Worm (Caenorhabditis elegans) whole organism, L2 larva: Measurements from ENCODE around the gene W06E11.1.

Experiments used
- C34F6.9 ChIP-seq: fragments of 150-350 bp; optimal IDR thresholded peaks from 2 replicates; lab custom pipeline; 2014; ENCODE audit warnings: missing biosample characterization, missing genetic modification characterization
- F13H6.1 ChIP-seq: sonication (generic microtip); optimal IDR thresholded peaks from 2 replicates; lab custom pipeline; 2016; ENCODE audit warnings: missing genetic modification characterization, missing compliant biosample characterization
- Y55F3AM.14 ChIP-seq: fragments of 200-800 bp; sonication (Bioruptor generic); optimal IDR thresholded peaks from 2 replicates; lab custom pipeline; 2018; ENCODE audit warnings: mild to moderate bottlenecking, missing genetic modification characterization, missing compliant biosample characterization
- ZK546.5 ChIP-seq: sonication (generic microtip); optimal IDR thresholded peaks from 2 replicates; lab custom pipeline; 2017; ENCODE audit warnings: missing biosample characterization, missing genetic modification characterization
- alr-1 ChIP-seq: fragments of 150-350 bp; optimal IDR thresholded peaks from 2 replicates; lab custom pipeline; 2014; ENCODE audit warnings: missing biosample characterization, missing genetic modification characterization
- ama-1 ChIP-seq: fragments of 150-350 bp; optimal IDR thresholded peaks from 2 replicates; lab custom pipeline; 2018; ENCODE audit warnings: inconsistent platforms
- blmp-1 ChIP-seq: sonication (generic microtip); optimal IDR thresholded peaks from 2 replicates; lab custom pipeline; 2017; ENCODE audit warnings: missing genetic modification characterization, mild to moderate bottlenecking, missing compliant biosample characterization, antibody characterized with exemption, moderate library complexity; ENCODE audit not compliant: insufficient read depth
- ceh-16 ChIP-seq: fragments of 150-350 bp; optimal IDR thresholded peaks from 2 replicates; lab custom pipeline; 2014; ENCODE audit warnings: missing biosample characterization, missing genetic modification characterization
- crh-2 ChIP-seq: sonication (generic microtip); optimal IDR thresholded peaks from 2 replicates; lab custom pipeline; 2017; ENCODE audit warnings: missing biosample characterization, missing genetic modification characterization
- dmd-4 ChIP-seq: sonication (generic microtip); optimal IDR thresholded peaks from 2 replicates; lab custom pipeline; 2017; ENCODE audit warnings: missing biosample characterization, missing genetic modification characterization
- fos-1 ChIP-seq: fragments of 150-350 bp; optimal IDR thresholded peaks from 2 replicates; lab custom pipeline; 2014; ENCODE audit warnings: missing biosample characterization, missing genetic modification characterization
- gmeb-1 ChIP-seq: fragments of 150-350 bp; optimal IDR thresholded peaks from 2 replicates; lab custom pipeline; 2014; ENCODE audit warnings: missing biosample characterization, missing genetic modification characterization
- lsy-2 ChIP-seq, 2 experiments: fragments of 150-350 bp in 1 of 2; sonication (generic microtip) in 1 of 2; optimal IDR thresholded peaks; 2 replicates each; lab custom pipeline; 2014 to 2017; ENCODE audit warnings: missing biosample characterization in 2 of 2, missing genetic modification characterization in 2 of 2
- mab-5 ChIP-seq: fragments of 150-350 bp; optimal IDR thresholded peaks from 2 replicates; lab custom pipeline; 2014; ENCODE audit warnings: missing biosample characterization, missing genetic modification characterization
- mbf-1 ChIP-seq: sonication (generic microtip); optimal IDR thresholded peaks from 2 replicates; lab custom pipeline; 2017; ENCODE audit warnings: missing biosample characterization, missing genetic modification characterization
- mdl-1 ChIP-seq, 2 experiments: fragments of 150-350 bp in 1 of 2; sonication (generic microtip) in 1 of 2; optimal IDR thresholded peaks; 2 replicates each; lab custom pipeline; 2017; ENCODE audit warnings: missing biosample characterization in 2 of 2, missing genetic modification characterization in 2 of 2
- nhr-11 ChIP-seq: fragments of 150-350 bp; optimal IDR thresholded peaks from 2 replicates; lab custom pipeline; 2014; ENCODE audit warnings: missing biosample characterization, missing genetic modification characterization
- nhr-12 ChIP-seq: fragments of 150-350 bp; optimal IDR thresholded peaks from 2 replicates; lab custom pipeline; 2014; ENCODE audit warnings: missing biosample characterization, missing genetic modification characterization
- nhr-129 ChIP-seq: fragments of 150-350 bp; optimal IDR thresholded peaks from 2 replicates; lab custom pipeline; 2014; ENCODE audit warnings: missing biosample characterization, missing genetic modification characterization
- nhr-23 ChIP-seq: fragments of 150-350 bp; optimal IDR thresholded peaks from 2 replicates; lab custom pipeline; 2014; ENCODE audit warnings: missing biosample characterization, missing genetic modification reagents, missing genetic modification characterization
- nhr-25 ChIP-seq: fragments of 150-350 bp; sonication (generic microtip); optimal IDR thresholded peaks from 3 replicates; lab custom pipeline; 2014; ENCODE audit warnings: missing biosample characterization, missing genetic modification characterization
- nhr-77 ChIP-seq: fragments of 150-350 bp; optimal IDR thresholded peaks from 2 replicates; lab custom pipeline; 2014; ENCODE audit warnings: missing biosample characterization, missing genetic modification characterization
- sem-4 ChIP-seq: fragments of 150-350 bp; optimal IDR thresholded peaks from 2 replicates; lab custom pipeline; 2014; ENCODE audit warnings: missing biosample characterization, missing genetic modification reagents, missing genetic modification characterization
- sma-3 ChIP-seq: sonication (generic microtip); optimal IDR thresholded peaks from 2 replicates; lab custom pipeline; 2016; ENCODE audit warnings: missing genetic modification reagents, missing genetic modification characterization, missing compliant biosample characterization
- sma-9 ChIP-seq, 2 experiments: fragments of 150-350 bp in 1 of 2; sonication (generic microtip) in 1 of 2; optimal IDR thresholded peaks; 2 replicates each; lab custom pipeline; 2014 to 2016; ENCODE audit warnings: missing genetic modification characterization in 2 of 2, mild to moderate bottlenecking in 1 of 2, missing biosample characterization in 1 of 2, missing compliant biosample characterization in 1 of 2, missing genetic modification reagents in 1 of 2, moderate library complexity in 1 of 2
- snpc-4 ChIP-seq: fragments of 150-350 bp; optimal IDR thresholded peaks from 2 replicates; lab custom pipeline; 2014; ENCODE audit warnings: missing biosample characterization, missing genetic modification characterization
- unc-62 ChIP-seq: fragments of 150-350 bp; optimal IDR thresholded peaks from 2 replicates; lab custom pipeline; 2014; ENCODE audit warnings: missing biosample characterization, missing genetic modification reagents, missing genetic modification characterization
- ztf-11 ChIP-seq: sonication (generic microtip); optimal IDR thresholded peaks from 2 replicates; lab custom pipeline; 2017; ENCODE audit warnings: missing biosample characterization, missing genetic modification characterization
- ztf-4 ChIP-seq: fragments of 150-350 bp; optimal IDR thresholded peaks from 2 replicates; lab custom pipeline; 2014; ENCODE audit warnings: missing biosample characterization, missing genetic modification characterization

The W06E11.1 gene

ce11 chrIII:644660-645059 lies 2.8 kb downstream of the W06E11.1 start:
- TF ChIP-seq lsy-2 (tag; optimal IDR thresholded peaks at IDR 0.05; lab: Kevin White, UChicago) (no peak), sem-4 (tag; lab: Kevin White, UChicago) (no peak), mab-5 (tag; lab: Kevin White, UChicago) (no peak), ZK546.5 (no peak)

- no peak for TF ChIP-seq Y55F3AM.14
- no peak for TF ChIP-seq alr-1 (tag; lab: Kevin White, UChicago)
- TF ChIP-seq dmd-4 = no peak
- TF ChIP-seq unc-62 = no peak
- TF ChIP-seq nhr-11 (tag; lab: Kevin White, UChicago) = no peak
Observed at ce11 chrIII:646454-646853, 4.6 kb downstream of the W06E11.1 start, which contains the start of gene orai-1. Gene orai-1, plus strand, starts transcription at chrIII:646754.

DNA sequence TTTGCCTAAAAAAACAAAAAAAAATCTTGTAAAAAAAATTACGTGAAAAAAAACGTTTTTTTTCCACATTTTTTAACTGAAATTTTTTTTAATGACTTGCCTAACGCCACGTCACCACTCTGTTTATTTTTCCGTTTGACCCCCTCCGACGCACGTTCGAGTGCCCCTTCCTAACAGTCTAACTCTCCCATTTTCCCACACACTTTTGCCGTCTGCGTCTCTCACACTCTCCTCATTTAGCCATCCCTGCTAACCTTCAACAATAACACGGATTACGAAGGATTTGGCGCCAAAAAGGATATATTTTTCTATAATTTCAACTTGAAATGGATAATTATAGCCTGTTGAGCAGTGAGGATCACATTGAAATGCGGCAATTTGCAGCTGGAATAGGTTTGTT lies 5.4 kb downstream of the W06E11.1 start:
- TF ChIP-seq crh-2 (peak; percentile 79), gmeb-1 (tag; lab: Kevin White, UChicago) (no peak), ama-1 (lab: Kevin White, UChicago) (no peak), C34F6.9 (tag; lab: Kevin White, UChicago) (peak; percentile 61), fos-1 (peak; percentile 33), nhr-12 (tag; lab: Kevin White, UChicago) (no peak), nhr-77 (no peak), snpc-4 (tag; lab: Kevin White, UChicago) (no peak), dmd-4 (no peak), ztf-4 (tag; lab: Kevin White, UChicago) (no peak), unc-62 (no peak), F13H6.1 (tag; lab: Kevin White, UChicago) (peak; percentile 1), ztf-11 (tag; lab: Kevin White, UChicago) (no peak), lsy-2 (tag; optimal IDR thresholded peaks at IDR 0.05; lab: Kevin White, UChicago) (peak in 1 of 2 experiments; percentile 7), nhr-25 (peak; percentile 15), blmp-1 (no peak), alr-1 (tag; lab: Kevin White, UChicago) (no peak)

DNA sequence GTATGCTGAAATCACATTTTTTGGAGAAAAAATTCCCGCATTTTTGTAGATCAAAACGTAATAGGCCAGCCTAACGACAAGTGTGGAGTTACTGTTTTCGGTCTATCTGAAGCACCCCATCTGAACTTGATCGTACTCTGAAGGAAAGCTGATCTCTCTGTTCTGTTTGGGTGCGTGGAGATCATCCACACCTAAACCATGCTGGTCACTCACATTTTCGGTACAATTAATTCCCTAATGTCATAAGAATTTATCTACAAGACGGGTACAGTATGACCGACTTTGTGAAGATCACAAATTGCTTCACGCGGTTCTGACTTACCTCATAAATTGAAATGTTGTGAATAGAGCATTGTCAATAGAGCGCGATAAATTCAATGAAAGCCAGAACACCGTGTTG lies 8.1 kb downstream of the W06E11.1 start:
- TF ChIP-seq nhr-129 = no peak
- TF ChIP-seq mbf-1 (tag; lab: Kevin White, UChicago) = no peak
- no peak for TF ChIP-seq alr-1 (tag; lab: Kevin White, UChicago)
- no peak for TF ChIP-seq nhr-12 (tag; lab: Kevin White, UChicago)
- TF ChIP-seq sma-9 (GFP tag; optimal IDR thresholded peaks at IDR 0.05; lab: Kevin White, UChicago) = no peak
- TF ChIP-seq sma-9 (tag; optimal IDR thresholded peaks at IDR 0.05; lab: Kevin White, UChicago) = no peak

DNA sequence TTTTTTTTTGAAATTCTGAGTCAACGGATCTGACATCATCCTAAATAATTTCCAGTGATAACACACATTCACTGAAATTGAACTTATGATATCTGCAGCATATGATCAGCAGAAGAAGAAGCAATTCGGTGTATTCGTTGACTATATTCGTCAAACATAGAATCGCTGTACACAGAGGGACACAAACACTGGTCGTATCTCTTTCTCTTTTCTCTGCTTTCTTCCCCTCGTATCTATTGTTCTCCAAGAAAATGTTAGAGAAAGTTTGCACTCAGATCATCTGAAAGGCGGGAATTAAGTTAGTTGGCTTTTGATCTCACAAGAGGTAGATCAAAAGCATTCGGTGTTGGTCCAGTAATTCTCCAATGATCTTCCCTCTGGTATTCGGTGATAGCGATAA lies 8.7 kb downstream of the W06E11.1 start:
- peak; percentile 24 for TF ChIP-seq blmp-1
- peak; percentile 33 for TF ChIP-seq nhr-25
- no peak for TF ChIP-seq ztf-11 (tag; lab: Kevin White, UChicago)
- TF ChIP-seq sma-3 (GFP tag; lab: Kevin White, UChicago) = peak; percentile 65

DNA sequence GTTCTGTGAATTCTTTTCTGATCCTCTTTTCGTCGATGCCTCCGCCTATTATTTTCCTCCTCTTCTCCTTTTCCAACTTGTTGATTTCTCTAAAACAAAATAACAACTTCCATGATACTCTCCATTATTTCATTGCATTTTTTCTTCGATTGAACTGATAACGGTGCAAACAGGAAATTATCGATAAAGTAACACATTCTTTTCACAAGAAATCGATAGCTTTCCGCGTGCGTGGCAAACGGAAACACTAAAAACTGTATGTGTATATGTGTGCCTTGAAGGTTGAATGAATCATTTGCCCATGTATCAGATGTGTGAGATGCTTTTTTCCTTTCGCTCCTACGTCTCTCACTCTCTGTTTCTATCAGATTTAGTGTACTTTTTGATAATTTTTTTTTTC lies 9.7 kb downstream of the W06E11.1 start:
- TF ChIP-seq nhr-23 (tag; lab: Kevin White, UChicago) = no peak
- peak; percentile 81 for TF ChIP-seq crh-2
- peak; percentile 8 for TF ChIP-seq sma-9 (GFP tag; optimal IDR thresholded peaks at IDR 0.05; lab: Kevin White, UChicago)
- no peak for TF ChIP-seq sma-9 (tag; optimal IDR thresholded peaks at IDR 0.05; lab: Kevin White, UChicago)
- peak; percentile 97 for TF ChIP-seq fos-1
- TF ChIP-seq ceh-16 (tag; lab: Kevin White, UChicago) = peak; percentile 8

DNA sequence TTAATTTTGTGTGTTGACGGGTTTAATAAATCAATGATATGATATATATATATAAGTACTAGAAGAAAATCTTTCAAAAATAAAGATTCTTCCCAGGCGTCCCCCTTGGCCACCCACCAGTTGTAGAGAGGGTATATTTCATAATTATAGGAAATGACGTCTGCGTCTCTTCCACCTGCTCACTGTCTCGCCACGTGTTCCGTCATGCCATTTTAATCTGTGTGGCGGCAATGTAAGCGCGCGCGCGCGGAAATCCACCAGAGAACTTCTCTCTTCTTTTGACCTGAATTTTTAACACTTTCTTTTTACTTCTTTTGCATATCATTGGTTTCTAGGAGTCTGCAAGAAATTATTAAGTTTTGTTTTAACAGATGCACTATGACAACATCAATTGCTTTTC lies 12.5 kb downstream of the W06E11.1 start:
- TF ChIP-seq nhr-25 (peak; percentile 26), alr-1 (tag; lab: Kevin White, UChicago) (no peak)

DNA sequence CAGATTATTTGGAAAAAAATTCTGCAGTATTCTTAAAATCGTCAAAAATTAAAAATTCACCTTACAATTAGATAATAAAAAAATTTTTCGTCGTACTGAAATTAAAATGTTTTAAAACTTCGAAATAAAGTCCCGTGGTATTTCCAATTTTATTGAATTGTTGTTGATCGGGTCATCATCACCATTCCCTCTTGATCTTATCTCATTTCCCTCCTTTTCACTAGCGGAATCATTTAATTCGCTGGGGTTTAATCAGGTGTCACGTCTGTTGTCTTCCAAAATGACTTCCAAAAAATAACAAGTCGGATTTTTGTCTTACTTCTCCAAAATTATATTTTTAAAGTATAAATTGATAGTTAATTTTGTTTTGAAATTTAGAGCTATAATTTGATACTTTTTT lies 14.8 kb downstream of the W06E11.1 start:
- TF ChIP-seq mdl-1 (tag; optimal IDR thresholded peaks at IDR 0.05; lab: Kevin White, UChicago) (no peak), nhr-25 (peak; percentile 33)
